Fruit fly (Drosophila melanogaster) whole organism, embryonic: ENCODE measurements around the gene CG17650.

Experiments
- Bgb ChIP-seq: fragments of 200-800 bp; sonication (Bioruptor generic); IDR thresholded peaks from 2 replicates; pipeline ENCODE4 v1.3.6; 2022; ENCODE audit warnings: missing biosample characterization, missing genetic modification characterization; ENCODE audit not compliant: partially characterized antibody
- CG10267 ChIP-seq: fragments of 200-800 bp; sonication (Bioruptor generic); optimal IDR thresholded peaks from 2 replicates; lab custom pipeline; 2018; ENCODE audit warnings: missing biosample characterization, mild to moderate bottlenecking, missing genetic modification characterization, moderate library complexity
- CG10366 ChIP-seq: fragments of 200-800 bp; sonication (Bioruptor generic); IDR thresholded peaks from 2 replicates; pipeline ENCODE4 v1.3.6; 2022; ENCODE audit warnings: missing biosample characterization, missing genetic modification characterization
- CG11723 ChIP-seq: fragments of 200-800 bp; sonication (Bioruptor generic); optimal IDR thresholded peaks from 2 replicates; lab custom pipeline; 2017; ENCODE audit warnings: missing biosample characterization, mild to moderate bottlenecking, missing genetic modification characterization
- CG12236 ChIP-seq: fragments of 200-800 bp; sonication (Bioruptor generic); optimal IDR thresholded peaks from 2 replicates; lab custom pipeline; 2016; ENCODE audit warnings: missing biosample characterization, missing genetic modification characterization
- CG12659 ChIP-seq: fragments of 200-800 bp; sonication (Bioruptor generic); optimal IDR thresholded peaks from 3 replicates; lab custom pipeline; 2017; ENCODE audit warnings: mild to moderate bottlenecking, missing biosample characterization, missing genetic modification reagents, missing genetic modification characterization
- CG13624 ChIP-seq: fragments of 200-800 bp; sonication (Bioruptor generic); optimal IDR thresholded peaks from 2 replicates; lab custom pipeline; 2016; ENCODE audit warnings: missing biosample characterization, missing genetic modification characterization
- CG13894 ChIP-seq: fragments of 200-800 bp; sonication (Bioruptor generic); optimal IDR thresholded peaks from 3 replicates; lab custom pipeline; 2018; ENCODE audit warnings: missing biosample characterization, mild to moderate bottlenecking, missing genetic modification characterization, moderate library complexity
- CG14441 ChIP-seq: fragments of 200-800 bp; sonication (Bioruptor generic); IDR thresholded peaks from 2 replicates; pipeline ENCODE4 v1.3.6; 2022; ENCODE audit warnings: missing biosample characterization, missing genetic modification characterization
- CG14860 ChIP-seq: fragments of 200-800 bp; sonication (Bioruptor generic); IDR thresholded peaks from 3 replicates; pipeline ENCODE4 v1.3.6; 2022; ENCODE audit warnings: missing biosample characterization, missing genetic modification characterization; ENCODE audit not compliant: partially characterized antibody
- CG14965 ChIP-seq: fragments of 200-800 bp; sonication (Bioruptor generic); optimal IDR thresholded peaks from 2 replicates; lab custom pipeline; 2016; ENCODE audit warnings: missing biosample characterization, missing genetic modification characterization, borderline replicate concordance
- CG16813 ChIP-seq: fragments of 200-800 bp; sonication (Bioruptor generic); IDR thresholded peaks from 3 replicates; pipeline ENCODE4 v1.3.6; 2022; ENCODE audit warnings: missing biosample characterization, missing genetic modification characterization; ENCODE audit not compliant: partially characterized antibody
- CG17385 ChIP-seq: fragments of 200-800 bp; sonication (Bioruptor generic); optimal IDR thresholded peaks from 3 replicates; lab custom pipeline; 2018; ENCODE audit warnings: missing biosample characterization, mild to moderate bottlenecking, missing genetic modification characterization
- CG17568 ChIP-seq: fragments of 200-800 bp; sonication (Bioruptor generic); optimal IDR thresholded peaks from 2 replicates; lab custom pipeline; 2018; ENCODE audit warnings: missing biosample characterization, mild to moderate bottlenecking, missing genetic modification characterization, moderate library complexity
- CG17829 ChIP-seq: fragments of 200-800 bp; optimal IDR thresholded peaks from 2 replicates; lab custom pipeline; 2019; ENCODE audit warnings: missing biosample characterization, mild to moderate bottlenecking, missing genetic modification characterization, moderate library complexity
- CG2116 ChIP-seq: fragments of 200-800 bp; sonication (Bioruptor generic); optimal IDR thresholded peaks from 3 replicates; lab custom pipeline; 2018; ENCODE audit warnings: missing biosample characterization, mild to moderate bottlenecking, missing genetic modification characterization
- CG3163 ChIP-seq: fragments of 200-800 bp; sonication (Bioruptor generic); optimal IDR thresholded peaks from 3 replicates; lab custom pipeline; 2016; ENCODE audit warnings: missing biosample characterization, missing genetic modification characterization
- CG3281 ChIP-seq: fragments of 200-800 bp; sonication (Bioruptor generic); optimal IDR thresholded peaks from 3 replicates; lab custom pipeline; 2017; ENCODE audit warnings: missing biosample characterization, mild to moderate bottlenecking, missing genetic modification characterization
- CG34224 ChIP-seq: fragments of 200-800 bp; sonication (Bioruptor generic); IDR thresholded peaks from 3 replicates; pipeline ENCODE4 v1.3.6; 2022; ENCODE audit warnings: missing biosample characterization, missing genetic modification characterization; ENCODE audit not compliant: partially characterized antibody
- CG4707 ChIP-seq: fragments of 200-800 bp; sonication (Bioruptor generic); optimal IDR thresholded peaks from 2 replicates; lab custom pipeline; 2018; ENCODE audit warnings: missing biosample characterization, mild to moderate bottlenecking, missing genetic modification characterization, moderate library complexity
- CTCF ChIP-seq: fragments of 200-800 bp; sonication (Bioruptor generic); optimal IDR thresholded peaks from 2 replicates; lab custom pipeline; 2017; ENCODE audit warnings: missing biosample characterization, mild to moderate bottlenecking, missing genetic modification characterization, moderate library complexity
- Dek ChIP-seq: fragments of 200-800 bp; sonication (Bioruptor generic); optimal IDR thresholded peaks from 3 replicates; lab custom pipeline; 2019; ENCODE audit warnings: missing biosample characterization, mild to moderate bottlenecking, missing genetic modification characterization, moderate library complexity
- Dip3 ChIP-seq: fragments of 200-800 bp; sonication (Bioruptor generic); optimal IDR thresholded peaks from 3 replicates; lab custom pipeline; 2016; ENCODE audit warnings: missing biosample characterization, missing genetic modification characterization
- Doc3 ChIP-seq: fragments of 200-800 bp; sonication (Bioruptor generic); IDR thresholded peaks from 3 replicates; pipeline ENCODE4 v1.3.6; 2022; ENCODE audit warnings: missing biosample characterization, missing genetic modification characterization; ENCODE audit not compliant: partially characterized antibody
- Dref ChIP-seq: fragments of 200-800 bp; sonication (Bioruptor generic); IDR thresholded peaks from 2 replicates; pipeline ENCODE4 v1.3.6; 2022; ENCODE audit warnings: missing biosample characterization, missing genetic modification characterization
- Lhr ChIP-seq: fragments of 200-800 bp; sonication (Bioruptor generic); optimal IDR thresholded peaks from 3 replicates; lab custom pipeline; 2017; ENCODE audit warnings: mild to moderate bottlenecking, missing biosample characterization, missing genetic modification reagents, missing genetic modification characterization
- MESR4 ChIP-seq: fragments of 200-800 bp; sonication (Bioruptor generic); optimal IDR thresholded peaks from 2 replicates; lab custom pipeline; 2018; ENCODE audit warnings: missing biosample characterization, mild to moderate bottlenecking, missing genetic modification characterization, moderate library complexity
- MTF-1 ChIP-seq: fragments of 200-800 bp; sonication (Bioruptor generic); optimal IDR thresholded peaks from 2 replicates; lab custom pipeline; 2018; ENCODE audit warnings: missing biosample characterization, mild to moderate bottlenecking, missing genetic modification characterization, borderline replicate concordance
- NK7.1 ChIP-seq: fragments of 200-800 bp; sonication (Bioruptor generic); optimal IDR thresholded peaks from 3 replicates; lab custom pipeline; 2016; ENCODE audit warnings: missing biosample characterization, missing genetic modification characterization
- Trl ChIP-seq, 3 experiments: fragments of >200 bp in 2 of 3; fragments of 200-800 bp in 1 of 3; sonication (Bioruptor generic) in 1 of 3; optimal IDR thresholded peaks; 2 replicates in 1 of 3; 3 replicates in 2 of 3; lab custom pipeline; 2016 to 2017; ENCODE audit warnings: missing biosample characterization in 1 of 3, missing genetic modification characterization in 1 of 3
- YL-1 ChIP-seq: fragments of 200-800 bp; sonication (Bioruptor generic); optimal IDR thresholded peaks from 3 replicates; lab custom pipeline; 2017; ENCODE audit warnings: missing biosample characterization, mild to moderate bottlenecking, missing genetic modification characterization
- amos ChIP-seq: fragments of 200-800 bp; sonication (Bioruptor generic); IDR thresholded peaks from 2 replicates; pipeline ENCODE4 v1.3.6; 2022; ENCODE audit warnings: missing biosample characterization, missing genetic modification characterization; ENCODE audit not compliant: partially characterized antibody
- ato ChIP-seq: fragments of 200-800 bp; sonication (Bioruptor generic); IDR thresholded peaks from 2 replicates; pipeline ENCODE4 v1.3.6; 2022; ENCODE audit warnings: missing biosample characterization, missing genetic modification characterization; ENCODE audit not compliant: partially characterized antibody
- caup ChIP-seq: fragments of 200-800 bp; sonication (Bioruptor generic); optimal IDR thresholded peaks from 3 replicates; lab custom pipeline; 2017; ENCODE audit warnings: missing biosample characterization, mild to moderate bottlenecking, missing genetic modification characterization, moderate library complexity; ENCODE audit not compliant: severe bottlenecking
- chif ChIP-seq, 2 experiments: fragments of 200-800 bp; sonication (Bioruptor generic); optimal IDR thresholded peaks; 3 replicates each; lab custom pipeline; 2016; ENCODE audit warnings: missing biosample characterization in 2 of 2, missing genetic modification characterization in 2 of 2
- dm ChIP-seq: fragments of 200-800 bp; sonication (Bioruptor generic); optimal IDR thresholded peaks from 3 replicates; lab custom pipeline; 2016; ENCODE audit warnings: missing biosample characterization, missing genetic modification characterization
- dmrt11E ChIP-seq: fragments of 200-800 bp; sonication (Bioruptor generic); optimal IDR thresholded peaks from 3 replicates; lab custom pipeline; 2018; ENCODE audit warnings: missing biosample characterization, mild to moderate bottlenecking, missing genetic modification characterization, moderate library complexity
- hbn ChIP-seq: fragments of 200-800 bp; sonication (Bioruptor generic); IDR thresholded peaks from 2 replicates; pipeline ENCODE4 v1.3.6; 2022; ENCODE audit warnings: missing biosample characterization, missing genetic modification characterization; ENCODE audit not compliant: partially characterized antibody
- ken ChIP-seq: fragments of 200-800 bp; sonication (Bioruptor generic); IDR thresholded peaks from 3 replicates; pipeline ENCODE4 v1.3.6; 2022; ENCODE audit warnings: missing biosample characterization, missing genetic modification characterization
- kni ChIP-seq: fragments of 200-800 bp; sonication (Bioruptor generic); optimal IDR thresholded peaks from 3 replicates; lab custom pipeline; 2017; ENCODE audit warnings: mild to moderate bottlenecking, missing biosample characterization, missing genetic modification reagents, missing genetic modification characterization
- mirr ChIP-seq: fragments of 200-800 bp; sonication (Bioruptor generic); optimal IDR thresholded peaks from 3 replicates; lab custom pipeline; 2018; ENCODE audit warnings: missing biosample characterization, mild to moderate bottlenecking, missing genetic modification characterization
- pan ChIP-seq, 4 experiments: fragments of >200 bp in 3 of 4; fragments of 200-800 bp in 1 of 4; sonication (Bioruptor generic) in 1 of 4; optimal IDR thresholded peaks in 3 of 4; IDR thresholded peaks in 1 of 4; 2 replicates each; pipeline versions ENCODE4 v1.3.6 to Lab custom; 2017 to 2022; ENCODE audit warnings: missing biosample characterization in 2 of 4, missing genetic modification characterization in 2 of 4, mixed read lengths in 1 of 4
- pfk ChIP-seq: fragments of 200-800 bp; sonication (Bioruptor generic); optimal IDR thresholded peaks from 2 replicates; lab custom pipeline; 2018; ENCODE audit warnings: missing biosample characterization, mild to moderate bottlenecking, missing genetic modification characterization, moderate library complexity
- phol ChIP-seq: fragments of 200-800 bp; sonication (Bioruptor generic); optimal IDR thresholded peaks from 3 replicates; lab custom pipeline; 2018; ENCODE audit warnings: missing biosample characterization, mild to moderate bottlenecking, missing genetic modification characterization, moderate library complexity
- pros ChIP-seq: fragments of 200-800 bp; sonication (Bioruptor generic); optimal IDR thresholded peaks from 3 replicates; lab custom pipeline; 2019; ENCODE audit warnings: missing biosample characterization, mild to moderate bottlenecking, missing genetic modification characterization, moderate library complexity
- sob ChIP-seq: fragments of 200-800 bp; sonication (Bioruptor generic); IDR thresholded peaks from 2 replicates; pipeline ENCODE4 v1.3.6; 2022; ENCODE audit warnings: missing biosample characterization, missing genetic modification characterization
- tin ChIP-seq: fragments of 200-800 bp; sonication (Bioruptor generic); optimal IDR thresholded peaks from 3 replicates; lab custom pipeline; 2016; ENCODE audit warnings: missing biosample characterization, missing genetic modification characterization
- vvl ChIP-seq: fragments of 200-800 bp; sonication (Bioruptor generic); IDR thresholded peaks from 2 replicates; pipeline ENCODE4 v1.3.6; 2022; ENCODE audit warnings: missing biosample characterization, missing genetic modification characterization

CG17650 gene

DNA sequence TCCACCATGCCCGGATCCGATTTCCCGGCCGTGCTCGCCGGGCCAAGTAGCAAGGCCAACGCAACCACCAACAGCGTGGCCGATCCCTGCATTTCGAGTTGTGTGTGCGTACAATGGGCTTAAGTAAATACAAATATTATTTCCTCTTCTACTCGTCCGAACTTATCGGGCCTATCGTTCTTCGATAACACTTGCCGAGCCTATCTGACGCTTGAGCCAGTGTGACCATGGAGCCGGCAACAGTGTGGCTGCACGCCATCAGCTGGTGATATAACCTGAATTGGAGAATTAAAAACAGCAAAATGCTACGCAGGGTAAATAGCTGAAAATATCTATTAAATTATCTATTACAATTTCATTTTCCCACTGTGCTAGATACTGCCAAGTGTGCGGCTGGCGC is 48.7 kb downstream of the CG17650 start, which contains the start of the genes CG17660 and mRpL48 (continued):
- peak; percentile 79 for TF ChIP-seq Bgb
- TF ChIP-seq ato (GFP tag; lab: Robert Waterston, UW), result peak; percentile 89
- no peak for TF ChIP-seq tin (GFP tag; lab: Kevin White, UChicago)
- TF ChIP-seq CG2116, result peak; percentile 81
- peak; percentile 73 for TF ChIP-seq CG34224
- peak; percentile 25 for TF ChIP-seq CG13624 (GFP tag; lab: Kevin White, UChicago)
- no peak for TF ChIP-seq CG11723 (GFP tag; lab: Kevin White, UChicago)
- TF ChIP-seq CG12236, result no peak
- TF ChIP-seq mirr (GFP tag; lab: Kevin White, UChicago), result peak; percentile 43
- no peak for TF ChIP-seq chif (GFP tag; optimal IDR thresholded peaks at IDR 0.05; lab: Kevin White, UChicago)
- TF ChIP-seq MTF-1 (GFP tag; lab: Kevin White, UChicago), result peak; percentile 3
- no peak for TF ChIP-seq NK7.1 (GFP tag; lab: Kevin White, UChicago)
- TF ChIP-seq Dip3, result peak; percentile 15
- TF ChIP-seq CG4707 (GFP tag; lab: Kevin White, UChicago), result peak; percentile 61
- no peak for TF ChIP-seq CG14965 (GFP tag; lab: Kevin White, UChicago)
- peak; percentile 95 for TF ChIP-seq Dref (GFP tag; lab: Robert Waterston, UW)
- peak; percentile 90 for TF ChIP-seq MESR4 (GFP tag; lab: Kevin White, UChicago)
- peak; percentile 56 for TF ChIP-seq CG17385 (GFP tag; lab: Kevin White, UChicago)
- peak; percentile 43; the same call in 1 of the 2 replicates for TF ChIP-seq hbn (GFP tag; lab: Robert Waterston, UW)
- TF ChIP-seq ken (GFP tag; lab: Robert Waterston, UW), result no peak
- TF ChIP-seq sob (GFP tag; lab: Robert Waterston, UW), result peak; percentile 27; the same call in 1 of the 2 replicates
- peak; percentile 58 for TF ChIP-seq CG17829 (tag; lab: Kevin White, UChicago)
- TF ChIP-seq pros (GFP tag; lab: Kevin White, UChicago), result no peak
- no peak for TF ChIP-seq CG14441 (GFP tag; lab: Robert Waterston, UW)
- peak; percentile 70 for TF ChIP-seq CG16813
- peak; percentile 70 for TF ChIP-seq vvl (GFP tag; lab: Robert Waterston, UW)
- peak; percentile 25 for TF ChIP-seq phol (tag; lab: Kevin White, UChicago)
- no peak for TF ChIP-seq CG10366 (GFP tag; lab: Robert Waterston, UW)
- TF ChIP-seq CTCF (GFP tag; lab: Kevin White, UChicago), result peak; percentile 11
- TF ChIP-seq YL-1, result peak; percentile 94
- TF ChIP-seq CG14860 (GFP tag; lab: Robert Waterston, UW), result peak; percentile 45; the same call in 1 of the 3 replicates
- TF ChIP-seq CG3163 (GFP tag; lab: Kevin White, UChicago), result no peak
- no peak for TF ChIP-seq Trl (optimal IDR thresholded peaks at IDR 0.05; lab: Kevin White, UChicago)
- TF ChIP-seq Trl (GFP tag; optimal IDR thresholded peaks at IDR 0.05; lab: Kevin White, UChicago), result peak; percentile 25
- TF ChIP-seq CG13894 (tag; lab: Kevin White, UChicago), result no peak
- peak; percentile 24; the same call in 1 of the 3 replicates for TF ChIP-seq Doc3 (GFP tag; lab: Robert Waterston, UW)
- peak; percentile 12 for TF ChIP-seq kni (GFP tag; lab: Kevin White, UChicago)
- peak; percentile 22 for TF ChIP-seq Lhr
- peak; percentile 22 for TF ChIP-seq caup (GFP tag; lab: Kevin White, UChicago)
- TF ChIP-seq Dek, result no peak
- no peak for TF ChIP-seq pan (optimal IDR thresholded peaks at IDR 0.05; lab: Kevin White, UChicago)
- TF ChIP-seq pan (GFP tag; optimal IDR thresholded peaks at IDR 0.05 in 1 of 2, IDR thresholded peaks at IDR 0.05 in 1 of 2), result peak in 1 of 2 experiments; percentile 15
- no peak for TF ChIP-seq dmrt11E
- peak; percentile 41 for TF ChIP-seq dm (GFP tag; lab: Kevin White, UChicago)
- TF ChIP-seq CG17568 (GFP tag; lab: Kevin White, UChicago), result no peak
- no peak for TF ChIP-seq pfk (GFP tag; lab: Kevin White, UChicago)
- peak; percentile 43 for TF ChIP-seq CG10267 (tag; lab: Kevin White, UChicago)
- peak; percentile 37 for TF ChIP-seq CG3281 (GFP tag; lab: Kevin White, UChicago)
- peak; percentile 70 for TF ChIP-seq CG12659 (GFP tag; lab: Kevin White, UChicago)
- TF ChIP-seq amos, result peak; percentile 76; the same call in 1 of the 2 replicates
